Fruit fly (Drosophila melanogaster): ENCODE data around the gene Vha13.
A peak's percentile ranks its signal among the peaks of the same experiment; 100 is the strongest.

The Vha13 gene

dm6 chr3R:19672905-19673304 is 28.7 kb upstream of the Vha13 start (continued):
- no peak for TF ChIP-seq Antp (GFP tag; optimal IDR thresholded peaks at IDR 0.05)
- no peak for TF ChIP-seq CG18011 (GFP tag; optimal IDR thresholded peaks at IDR 0.05)
- TF ChIP-seq CTCF (GFP tag; optimal IDR thresholded peaks at IDR 0.05) = no peak
- TF ChIP-seq dati (GFP tag; IDR thresholded peaks at IDR 0.05) = no peak
- no peak for TF ChIP-seq dmrt11E (tag; optimal IDR thresholded peaks at IDR 0.05)
- no peak for TF ChIP-seq Six4 (GFP tag; optimal IDR thresholded peaks at IDR 0.05)
- TF ChIP-seq Hey (tag; optimal IDR thresholded peaks at IDR 0.05) = no peak
- TF ChIP-seq pum (GFP tag; optimal IDR thresholded peaks at IDR 0.05) = no peak
- no peak for TF ChIP-seq pho (GFP tag; optimal IDR thresholded peaks at IDR 0.05)
- no peak for TF ChIP-seq YL-1 (GFP tag; optimal IDR thresholded peaks at IDR 0.05)
- no peak for TF ChIP-seq Nf-YA (GFP tag; IDR thresholded peaks at IDR 0.05)
- no peak for TF ChIP-seq B-H2 (GFP tag; optimal IDR thresholded peaks at IDR 0.05)
- TF ChIP-seq MBD-R2 (GFP tag; IDR thresholded peaks at IDR 0.05) = no peak
- TF ChIP-seq ken (GFP tag; IDR thresholded peaks at IDR 0.05) = no peak
- no peak for TF ChIP-seq CG13775 (GFP tag; optimal IDR thresholded peaks at IDR 0.05)
- TF ChIP-seq CG8281 (tag; optimal IDR thresholded peaks at IDR 0.05) = no peak
- no peak for TF ChIP-seq Elba2 (GFP tag; optimal IDR thresholded peaks at IDR 0.05)
- TF ChIP-seq CG9932 (GFP tag; IDR thresholded peaks at IDR 0.05) = peak; percentile 20; the same call in 1 of the 2 replicates
- TF ChIP-seq Gsc (GFP tag; IDR thresholded peaks at IDR 0.05) = no peak
- TF ChIP-seq Oaz (GFP tag; IDR thresholded peaks at IDR 0.05) = no peak
- TF ChIP-seq fd96Cb (tag; optimal IDR thresholded peaks at IDR 0.05) = no peak
- TF ChIP-seq CG14050 (GFP tag; IDR thresholded peaks at IDR 0.05) = no peak
- TF ChIP-seq nerfin-2 (GFP tag; IDR thresholded peaks at IDR 0.05; ENCODE audit: partially characterized antibody) = no peak
- no peak for TF ChIP-seq Dp (GFP tag; optimal IDR thresholded peaks at IDR 0.05)
- TF ChIP-seq CG4730 (GFP tag; IDR thresholded peaks at IDR 0.05) = no peak
- TF ChIP-seq CG4404 (GFP tag; IDR thresholded peaks at IDR 0.05) = no peak
- no peak for TF ChIP-seq CHES-1-like (GFP tag; optimal IDR thresholded peaks at IDR 0.05)
- TF ChIP-seq en (GFP tag; optimal IDR thresholded peaks at IDR 0.05) = no peak
- TF ChIP-seq schlank (tag; optimal IDR thresholded peaks at IDR 0.05) = no peak
- TF ChIP-seq sob (GFP tag; IDR thresholded peaks at IDR 0.05) = 0 out of 2 replicates have a peak, but pooled peaks have one; percentile 32
- no peak for TF ChIP-seq CG1233 (GFP tag; optimal IDR thresholded peaks at IDR 0.05)
- peak; percentile 31 for TF ChIP-seq Meics (GFP tag; optimal IDR thresholded peaks at IDR 0.05)
- TF ChIP-seq CG9727 (GFP tag; optimal IDR thresholded peaks at IDR 0.05) = no peak
- TF ChIP-seq Eip74EF (GFP tag; optimal IDR thresholded peaks at IDR 0.05) = no peak
- no peak for TF ChIP-seq Dip2 (GFP tag; IDR thresholded peaks at IDR 0.05)
- no peak for TF ChIP-seq CG16863 (GFP tag; optimal IDR thresholded peaks at IDR 0.05)
- TF ChIP-seq knrl (GFP tag; IDR thresholded peaks at IDR 0.05; ENCODE audit: partially characterized antibody) = no peak
- TF ChIP-seq gem (tag; optimal IDR thresholded peaks at IDR 0.05) = peak; percentile 40
- TF ChIP-seq CG15269 (tag; optimal IDR thresholded peaks at IDR 0.05) = peak; percentile 19
- TF ChIP-seq dpn (GFP tag; optimal IDR thresholded peaks at IDR 0.05) = no peak
- no peak for TF ChIP-seq CG1602 (GFP tag; optimal IDR thresholded peaks at IDR 0.05)
- TF ChIP-seq Lpt (GFP tag; optimal IDR thresholded peaks at IDR 0.05) = no peak
- TF ChIP-seq zfh1 (GFP tag; IDR thresholded peaks at IDR 0.05) = no peak
- no peak for TF ChIP-seq HHEX (GFP tag; optimal IDR thresholded peaks at IDR 0.05)
- TF ChIP-seq PHDP (tag; optimal IDR thresholded peaks at IDR 0.05) = peak; percentile 5
- TF ChIP-seq Myb (GFP tag; optimal IDR thresholded peaks at IDR 0.05) = no peak
- no peak for TF ChIP-seq pzg (GFP tag; optimal IDR thresholded peaks at IDR 0.05)
- TF ChIP-seq CG6654 (GFP tag; optimal IDR thresholded peaks at IDR 0.05) = no peak
- TF ChIP-seq CG12236 (GFP tag; optimal IDR thresholded peaks at IDR 0.05) = no peak
- TF ChIP-seq CG7556 (GFP tag; optimal IDR thresholded peaks at IDR 0.05) = peak; percentile 15
- TF ChIP-seq chn (GFP tag; optimal IDR thresholded peaks at IDR 0.05) = no peak
- TF ChIP-seq Nf-YB (GFP tag; optimal IDR thresholded peaks at IDR 0.05) = no peak
- no peak for TF ChIP-seq salm (tag; optimal IDR thresholded peaks at IDR 0.05)
